Fruit fly (Drosophila melanogaster): Measurements from ENCODE around the gene Ubr3.

The Ubr3 gene

DNA sequence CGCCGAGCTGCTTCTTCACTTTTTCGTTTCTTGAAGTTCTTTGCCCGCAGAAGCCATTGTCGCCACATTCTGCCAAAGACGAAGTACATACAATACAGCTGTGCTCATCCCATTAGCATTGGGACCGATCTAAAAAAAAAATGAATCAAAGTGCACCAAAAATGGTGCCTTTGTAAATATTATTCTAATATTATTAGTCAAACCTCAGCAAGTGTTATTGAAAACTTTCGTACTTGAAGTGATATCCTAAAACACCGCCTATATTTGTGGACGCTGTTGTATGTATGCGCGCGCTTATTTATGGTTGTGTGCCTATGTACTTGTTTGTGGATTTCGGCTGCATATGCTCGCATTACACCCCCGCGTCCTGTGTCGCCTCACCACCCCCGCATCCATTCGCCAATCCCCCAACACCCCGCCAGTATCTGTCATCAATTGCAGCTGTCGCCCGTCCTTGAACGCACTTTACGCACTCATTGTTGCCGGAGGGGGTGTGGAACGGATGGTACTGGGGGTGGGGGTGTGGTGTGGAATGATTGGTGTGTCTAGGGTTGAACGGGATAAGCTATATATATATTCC lies 36.8 kb downstream of the Ubr3 start:
- TF ChIP-seq Pif1A (GFP tag; optimal IDR thresholded peaks at IDR 0.05) (peak; percentile 91), CG9948 (tag; optimal IDR thresholded peaks at IDR 0.05) (peak; percentile 92), Ets98B (GFP tag; IDR thresholded peaks at IDR 0.05) (peak; percentile 91), CG13204 (GFP tag; optimal IDR thresholded peaks at IDR 0.05) (peak; percentile 86), D1 (tag; optimal IDR thresholded peaks at IDR 0.05) (peak; percentile 45), CG8301 (tag; optimal IDR thresholded peaks at IDR 0.05) (peak; percentile 87), gl (tag; optimal IDR thresholded peaks at IDR 0.05) (peak; percentile 88), CG34367 (tag; optimal IDR thresholded peaks at IDR 0.05) (peak; percentile 91), CG32121 (GFP tag; IDR thresholded peaks at IDR 0.05) (peak; percentile 84), CG12605 (GFP tag; IDR thresholded peaks at IDR 0.05) (peak; percentile 89), CG14655 (GFP tag; optimal IDR thresholded peaks at IDR 0.05) (peak; percentile 89), rn (GFP tag; IDR thresholded peaks at IDR 0.05) (peak; percentile 74), CG8159 (tag; optimal IDR thresholded peaks at IDR 0.05) (peak; percentile 93), fd96Ca (GFP tag; IDR thresholded peaks at IDR 0.05) (peak; percentile 93), CG4496 (GFP tag; IDR thresholded peaks at IDR 0.05) (peak; percentile 95), CG10348 (GFP tag; IDR thresholded peaks at IDR 0.05) (peak; percentile 64), CG15710 (tag; optimal IDR thresholded peaks at IDR 0.05) (peak; percentile 93), CG17806 (tag; optimal IDR thresholded peaks at IDR 0.05) (peak; percentile 90), EcR (GFP tag; optimal IDR thresholded peaks at IDR 0.05) (peak; percentile 68), Pif1B (GFP tag; optimal IDR thresholded peaks at IDR 0.05) (peak; percentile 89), Snoo (tag; optimal IDR thresholded peaks at IDR 0.05) (peak; percentile 86)

DNA sequence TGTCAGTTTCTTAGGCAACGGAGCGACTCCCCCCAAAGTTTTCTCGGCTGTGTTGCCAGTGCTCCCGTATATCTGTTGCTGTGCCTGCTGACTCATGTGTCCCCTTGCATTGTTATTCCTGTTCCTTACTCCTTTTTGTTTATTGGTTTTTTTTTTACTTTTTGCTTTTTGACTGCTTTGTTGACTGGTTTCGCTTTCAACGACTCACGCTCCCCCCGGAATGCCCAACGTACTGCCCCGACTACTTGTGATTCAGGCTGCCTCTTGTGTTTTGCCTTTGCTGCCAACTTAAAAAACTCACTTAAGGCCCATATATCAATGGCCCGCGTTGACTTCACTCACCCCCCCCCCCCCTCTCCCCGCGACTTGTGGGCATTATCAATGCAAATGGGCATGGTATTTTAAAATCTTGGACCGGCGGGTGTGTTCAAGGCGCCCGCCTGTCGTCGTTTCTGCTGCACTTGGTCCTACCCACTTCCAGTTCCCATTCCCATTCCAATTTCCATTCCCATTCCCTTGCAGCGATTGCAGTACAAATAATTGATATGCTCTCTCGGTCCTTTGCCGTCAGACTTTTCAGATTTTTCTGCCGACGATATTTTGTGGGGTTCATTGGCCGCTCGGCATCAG lies 37.7 kb downstream of the Ubr3 start:
- TF ChIP-seq Pif1A (GFP tag; optimal IDR thresholded peaks at IDR 0.05) (no peak), D1 (tag; optimal IDR thresholded peaks at IDR 0.05) (no peak), CG13204 (GFP tag; optimal IDR thresholded peaks at IDR 0.05) (peak; percentile 69), CG4496 (GFP tag; IDR thresholded peaks at IDR 0.05) (no peak), EcR (GFP tag; optimal IDR thresholded peaks at IDR 0.05) (peak; percentile 82), gl (tag; optimal IDR thresholded peaks at IDR 0.05) (peak; percentile 71), CG15710 (tag; optimal IDR thresholded peaks at IDR 0.05) (peak; percentile 29), CG34367 (tag; optimal IDR thresholded peaks at IDR 0.05) (peak; percentile 7), Snoo (tag; optimal IDR thresholded peaks at IDR 0.05) (peak; percentile 23), Ets98B (GFP tag; IDR thresholded peaks at IDR 0.05) (no peak), CG10348 (GFP tag; IDR thresholded peaks at IDR 0.05) (no peak), CG8301 (tag; optimal IDR thresholded peaks at IDR 0.05) (no peak), CG12605 (GFP tag; IDR thresholded peaks at IDR 0.05) (no peak), CG17806 (tag; optimal IDR thresholded peaks at IDR 0.05) (peak; percentile 23), CG8159 (tag; optimal IDR thresholded peaks at IDR 0.05) (peak; percentile 39)

DNA sequence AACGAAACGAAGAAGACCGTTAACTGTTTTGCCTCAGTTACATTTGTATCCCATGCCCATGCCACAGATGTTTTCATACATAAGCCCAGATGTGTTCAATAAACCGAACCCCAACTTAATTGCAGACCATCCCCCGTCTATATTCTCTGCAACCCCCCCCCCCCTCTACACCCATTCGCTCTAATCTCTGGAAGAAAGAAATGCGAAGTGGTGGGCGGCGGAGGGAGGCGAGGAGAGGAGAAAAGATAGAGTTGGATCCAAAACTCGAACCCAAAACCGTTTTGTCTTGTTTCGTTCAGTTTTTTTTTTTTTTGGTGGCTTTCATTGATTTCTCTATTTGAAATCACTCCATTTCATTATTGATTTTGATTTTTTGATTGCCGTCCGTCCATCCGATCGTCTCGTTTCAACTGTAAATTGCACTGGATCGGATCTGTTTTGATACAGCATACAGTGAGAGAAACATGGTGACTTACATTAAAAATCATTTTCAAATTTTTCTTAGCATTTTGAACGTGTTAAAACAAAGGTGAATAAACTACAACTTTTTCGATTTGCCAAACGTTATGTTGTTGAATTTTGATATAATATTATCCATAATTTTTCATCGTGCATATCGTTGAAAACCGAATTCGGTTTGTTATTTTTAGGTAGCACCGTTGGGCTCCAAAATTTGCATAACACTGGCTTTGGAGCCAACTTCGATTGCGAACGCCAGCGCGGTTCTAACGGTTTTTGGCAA lies 40.0 kb downstream of the Ubr3 start:
- no peak for TF ChIP-seq D1 (tag; optimal IDR thresholded peaks at IDR 0.05)
- peak; percentile 2 for TF ChIP-seq Snoo (tag; optimal IDR thresholded peaks at IDR 0.05)
- no peak for TF ChIP-seq CG13204 (GFP tag; optimal IDR thresholded peaks at IDR 0.05)
- TF ChIP-seq CG17806 (tag; optimal IDR thresholded peaks at IDR 0.05): peak; percentile 29
- no peak for TF ChIP-seq CG12605 (GFP tag; IDR thresholded peaks at IDR 0.05)
- TF ChIP-seq Pif1B (GFP tag; optimal IDR thresholded peaks at IDR 0.05): peak; percentile 20
- TF ChIP-seq CG8159 (tag; optimal IDR thresholded peaks at IDR 0.05): no peak
- no peak for TF ChIP-seq fd96Ca (GFP tag; IDR thresholded peaks at IDR 0.05)
- TF ChIP-seq gl (tag; optimal IDR thresholded peaks at IDR 0.05): no peak
- TF ChIP-seq Ets98B (GFP tag; IDR thresholded peaks at IDR 0.05): peak; percentile 46
- no peak for TF ChIP-seq EcR (GFP tag; optimal IDR thresholded peaks at IDR 0.05)
- TF ChIP-seq CG9948 (tag; optimal IDR thresholded peaks at IDR 0.05): peak; percentile 16
- no peak for TF ChIP-seq CG32121 (GFP tag; IDR thresholded peaks at IDR 0.05)
- peak; percentile 28 for TF ChIP-seq Pif1A (GFP tag; optimal IDR thresholded peaks at IDR 0.05)
- 0 out of 2 replicates have a peak, but pooled peaks have one; percentile 25 for TF ChIP-seq rn (GFP tag; IDR thresholded peaks at IDR 0.05)
- peak; percentile 26 for TF ChIP-seq CG8301 (tag; optimal IDR thresholded peaks at IDR 0.05)
- peak; percentile 53; the same call in 2 of the 3 replicates for TF ChIP-seq CG4496 (GFP tag; IDR thresholded peaks at IDR 0.05)
- TF ChIP-seq CG34367 (tag; optimal IDR thresholded peaks at IDR 0.05): peak; percentile 8
- TF ChIP-seq CG14655 (GFP tag; optimal IDR thresholded peaks at IDR 0.05): peak; percentile 36
- no peak for TF ChIP-seq CG10348 (GFP tag; IDR thresholded peaks at IDR 0.05)
- no peak for TF ChIP-seq CG15710 (tag; optimal IDR thresholded peaks at IDR 0.05)

DNA sequence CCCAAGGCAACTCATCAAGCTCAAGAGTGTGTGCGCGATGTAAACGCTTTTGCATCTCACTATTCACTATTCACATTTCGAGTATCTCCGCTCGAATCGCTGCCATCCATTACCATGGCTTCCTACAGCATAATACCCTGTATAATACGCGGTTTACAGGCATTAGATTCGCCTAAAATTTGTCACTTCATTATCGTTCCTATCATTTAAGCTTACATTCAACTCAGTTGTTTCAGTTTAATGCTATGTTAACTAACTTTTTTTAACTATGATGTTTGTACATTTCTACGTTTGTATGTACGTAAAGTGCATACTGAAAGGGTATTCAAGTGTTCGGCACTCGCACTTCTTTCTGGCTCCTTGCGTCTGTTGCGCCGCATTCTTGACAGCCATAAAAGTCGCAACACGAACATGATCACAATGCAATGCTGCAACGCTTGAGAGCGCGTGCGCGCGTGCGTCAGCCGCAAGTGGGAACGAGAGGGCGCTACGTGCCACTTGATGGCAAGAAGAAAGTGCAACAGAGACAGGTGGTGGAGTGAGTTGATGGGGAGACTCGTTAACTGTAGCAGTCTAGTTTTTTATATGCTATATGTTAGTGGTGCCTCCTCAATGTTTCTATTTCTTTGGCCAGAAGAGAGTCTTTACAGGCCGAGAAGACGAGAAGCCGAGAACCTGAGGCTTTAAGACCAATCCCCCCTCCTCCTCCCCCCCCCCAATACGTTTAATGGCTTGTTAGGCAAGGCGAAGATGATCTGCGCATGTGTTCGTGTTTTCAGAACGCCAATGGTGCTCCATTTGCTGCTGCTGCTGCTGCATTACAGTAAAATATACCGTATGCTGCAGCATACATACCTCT lies 41.5 kb downstream of the Ubr3 start:
- no peak for TF ChIP-seq Snoo (tag; optimal IDR thresholded peaks at IDR 0.05)
- TF ChIP-seq CG8159 (tag; optimal IDR thresholded peaks at IDR 0.05): peak; percentile 1
- peak; percentile 14 for TF ChIP-seq CG8301 (tag; optimal IDR thresholded peaks at IDR 0.05)
- TF ChIP-seq Pif1A (GFP tag; optimal IDR thresholded peaks at IDR 0.05): peak; percentile 1
- TF ChIP-seq CG9948 (tag; optimal IDR thresholded peaks at IDR 0.05): no peak
- no peak for TF ChIP-seq D1 (tag; optimal IDR thresholded peaks at IDR 0.05)
- no peak for TF ChIP-seq CG15710 (tag; optimal IDR thresholded peaks at IDR 0.05)
- TF ChIP-seq CG13204 (GFP tag; optimal IDR thresholded peaks at IDR 0.05): peak; percentile 45
- TF ChIP-seq CG34367 (tag; optimal IDR thresholded peaks at IDR 0.05): no peak
- no peak for TF ChIP-seq CG10348 (GFP tag; IDR thresholded peaks at IDR 0.05)
- TF ChIP-seq EcR (GFP tag; optimal IDR thresholded peaks at IDR 0.05): no peak
- TF ChIP-seq CG17806 (tag; optimal IDR thresholded peaks at IDR 0.05): no peak
- TF ChIP-seq fd96Ca (GFP tag; IDR thresholded peaks at IDR 0.05): no peak
- no peak for TF ChIP-seq rn (GFP tag; IDR thresholded peaks at IDR 0.05)
- no peak for TF ChIP-seq Pif1B (GFP tag; optimal IDR thresholded peaks at IDR 0.05)
- no peak for TF ChIP-seq CG12605 (GFP tag; IDR thresholded peaks at IDR 0.05)
- no peak for TF ChIP-seq Ets98B (GFP tag; IDR thresholded peaks at IDR 0.05)
- no peak for TF ChIP-seq gl (tag; optimal IDR thresholded peaks at IDR 0.05)
- no peak for TF ChIP-seq CG32121 (GFP tag; IDR thresholded peaks at IDR 0.05)
- TF ChIP-seq CG14655 (GFP tag; optimal IDR thresholded peaks at IDR 0.05): no peak
- peak; percentile 19; the same call in 1 of the 3 replicates for TF ChIP-seq CG4496 (GFP tag; IDR thresholded peaks at IDR 0.05)

Data from whole organism, pupa.